Worm (Caenorhabditis elegans) whole organism, L4/young adult: ENCODE data around the gene pgl-1.

Source experiments
- W03F9.2 ChIP-seq: fragments of 150-350 bp; optimal IDR thresholded peaks from 2 replicates; lab custom pipeline; 2014; ENCODE audit warnings: missing biosample characterization, missing genetic modification characterization
- dao-5 ChIP-seq: sonication (generic microtip); optimal IDR thresholded peaks from 2 replicates; lab custom pipeline; 2016; ENCODE audit warnings: missing genotype, missing genetic modification characterization, moderate library complexity, missing compliant biosample characterization
- him-1 ChIP-seq: sonication (generic microtip); optimal IDR thresholded peaks from 2 replicates; lab custom pipeline; 2016; ENCODE audit warnings: missing genotype, missing genetic modification reagents, missing genetic modification characterization, missing compliant biosample characterization

DNA sequence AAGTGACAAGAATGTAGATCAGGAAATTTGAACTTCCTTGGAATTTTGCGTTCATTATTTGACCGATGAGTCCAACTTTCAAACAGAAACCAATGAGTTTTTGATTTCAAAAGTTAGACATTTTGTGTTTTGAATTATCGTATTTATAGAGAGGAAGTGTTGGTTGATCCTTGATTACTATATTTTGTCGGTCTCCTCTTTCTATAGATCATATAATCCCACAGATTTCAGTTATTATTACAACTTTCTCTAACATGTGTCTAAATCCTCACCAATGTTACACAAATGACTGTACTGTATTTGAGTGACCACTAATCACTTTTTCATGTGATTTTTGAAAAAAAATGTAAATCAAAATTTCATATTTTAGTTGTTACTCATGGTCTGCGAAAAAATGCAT lies 12.6 kb downstream of the pgl-1 start, which contains the start of gene B0478.3:
- TF ChIP-seq him-1 (no peak), W03F9.2 (no peak), dao-5 (no peak)
